Worm (Caenorhabditis elegans) whole organism, midembryonic: Measurements from ENCODE around the gene C02F5.5.
A peak's percentile ranks its signal among the peaks of the same experiment; 100 is the strongest.

ENCODE experiments used
- T22C8.4 ChIP-seq: fragments of 200-800 bp; sonication (Bioruptor generic); IDR thresholded peaks from 2 replicates; pipeline ENCODE4 v1.3.6; 2022; ENCODE audit warnings: missing genetic modification characterization, missing compliant biosample characterization
- flt-1 ChIP-seq: fragments of 200-800 bp; sonication (Bioruptor generic); IDR thresholded peaks from 2 replicates; pipeline ENCODE4 v1.3.6; 2022; ENCODE audit warnings: missing genetic modification characterization, missing compliant biosample characterization
- klf-2 ChIP-seq: fragments of 200-800 bp; sonication (Bioruptor generic); conservative IDR thresholded peaks from 2 replicates; pipeline ENCODE4 v1.3.6; 2022; ENCODE audit warnings: missing genetic modification reagents, missing genetic modification characterization, missing compliant biosample characterization
- ref-1 ChIP-seq: fragments of 200-800 bp; sonication (Bioruptor generic); conservative IDR thresholded peaks from 2 replicates; pipeline ENCODE4 v1.3.6; 2022; ENCODE audit warnings: missing genetic modification reagents, missing genetic modification characterization, missing compliant biosample characterization
- ztf-23 ChIP-seq: fragments of 200-800 bp; sonication (Bioruptor generic); IDR thresholded peaks from 2 replicates; pipeline ENCODE4 v1.3.6; 2022; ENCODE audit warnings: missing genetic modification reagents, missing genetic modification characterization, missing compliant biosample characterization
- ztf-29 ChIP-seq: fragments of 200-800 bp; sonication (Bioruptor generic); IDR thresholded peaks from 2 replicates; pipeline ENCODE4 v1.3.6; 2022; ENCODE audit warnings: missing genetic modification reagents, missing genetic modification characterization, missing compliant biosample characterization

- TF ChIP-seq ztf-29 (GFP tag; lab: Robert Waterston, UW) (no peak), ztf-23 (GFP tag; lab: Robert Waterston, UW) (no peak), T22C8.4 (no peak), ref-1 (GFP tag; lab: Robert Waterston, UW) (no peak), klf-2 (no peak), flt-1 (GFP tag; lab: Robert Waterston, UW) (peak; percentile 63)
Measured at ce11 chrIII:8227511-8227910, 8.5 kb upstream of the C02F5.5 start, which contains the start of gene fbxl-1.
